Fruit fly (Drosophila melanogaster): ENCODE data around the gene CG13847.

Gene CG13847

dm6 chr3R:22467939-22468571, 32.1 kb upstream of the CG13847 start, which contains the start of the genes CG5377 and Nrx-1 (continued):
- TF ChIP-seq cwo (GFP tag; optimal IDR thresholded peaks at IDR 0.05) (no peak), tgo (GFP tag; IDR thresholded peaks at IDR 0.05) (no peak), NFAT (GFP tag; IDR thresholded peaks at IDR 0.05) (no peak), br (optimal IDR thresholded peaks at IDR 0.05) (no peak), CG12219 (GFP tag; optimal IDR thresholded peaks at IDR 0.05) (no peak), Awh (GFP tag; IDR thresholded peaks at IDR 0.05) (no peak), cad (GFP tag; optimal IDR thresholded peaks at IDR 0.05) (no peak), CG6272 (GFP tag; IDR thresholded peaks at IDR 0.05) (no peak), NK7.1 (GFP tag; optimal IDR thresholded peaks at IDR 0.05) (no peak), ase (GFP tag; IDR thresholded peaks at IDR 0.05) (no peak), CG3065 (GFP tag; optimal IDR thresholded peaks at IDR 0.05) (no peak), Mrtf (GFP tag; IDR thresholded peaks at IDR 0.05) (no peak), NC2β (GFP tag; optimal IDR thresholded peaks at IDR 0.05) (no peak), Ets65A (GFP tag) (no peak), Side (GFP tag; optimal IDR thresholded peaks at IDR 0.05) (no peak), BEAF-32 (GFP tag; optimal IDR thresholded peaks at IDR 0.05) (peak; percentile 7), HmgD (GFP tag; optimal IDR thresholded peaks at IDR 0.05) (no peak), Gsc (GFP tag; IDR thresholded peaks at IDR 0.05) (no peak), Nf-YC (tag; optimal IDR thresholded peaks at IDR 0.05) (no peak), maf-S (GFP tag; optimal IDR thresholded peaks at IDR 0.05) (no peak), CG34376 (GFP tag; optimal IDR thresholded peaks at IDR 0.05) (no peak), CG13775 (GFP tag; optimal IDR thresholded peaks at IDR 0.05) (no peak), Dip3 (GFP tag; optimal IDR thresholded peaks at IDR 0.05) (no peak), chn (GFP tag; optimal IDR thresholded peaks at IDR 0.05) (no peak), zf30C (GFP tag; optimal IDR thresholded peaks at IDR 0.05) (no peak), Hsf (GFP tag; optimal IDR thresholded peaks at IDR 0.05) (no peak), D (optimal IDR thresholded peaks at IDR 0.05) (no peak), D (GFP tag; optimal IDR thresholded peaks at IDR 0.05) (no peak), Atf3 (GFP tag; optimal IDR thresholded peaks at IDR 0.05) (no peak), CG2120 (GFP tag; optimal IDR thresholded peaks at IDR 0.05) (no peak), slp2 (GFP tag; optimal IDR thresholded peaks at IDR 0.05) (no peak), gfzf (GFP tag; optimal IDR thresholded peaks at IDR 0.05) (peak; percentile 65), Opbp (GFP tag; IDR thresholded peaks at IDR 0.05; ENCODE audit: partially characterized antibody) (no peak), pb (GFP tag; optimal IDR thresholded peaks at IDR 0.05) (no peak), sug (tag; optimal IDR thresholded peaks at IDR 0.05) (no peak), corto (GFP tag; optimal IDR thresholded peaks at IDR 0.05) (no peak), gt (GFP tag; IDR thresholded peaks at IDR 0.05) (no peak), phol (tag; optimal IDR thresholded peaks at IDR 0.05) (peak; percentile 21), CG6175 (GFP tag; IDR thresholded peaks at IDR 0.05) (no peak), CG12942 (GFP tag; optimal IDR thresholded peaks at IDR 0.05) (no peak), CG5953 (GFP tag; IDR thresholded peaks at IDR 0.05) (no peak), CG32772 (GFP tag; IDR thresholded peaks at IDR 0.05) (no peak), dm (GFP tag; optimal IDR thresholded peaks at IDR 0.05) (no peak), CG10366 (GFP tag; IDR thresholded peaks at IDR 0.05) (no peak), CG1602 (GFP tag; optimal IDR thresholded peaks at IDR 0.05) (no peak), CG6254 (GFP tag; optimal IDR thresholded peaks at IDR 0.05) (no peak), CG4707 (GFP tag; optimal IDR thresholded peaks at IDR 0.05) (no peak), knrl (GFP tag; IDR thresholded peaks at IDR 0.05; ENCODE audit: partially characterized antibody) (no peak), kay (GFP tag; optimal IDR thresholded peaks at IDR 0.05) (no peak), Ada2b (GFP tag; IDR thresholded peaks at IDR 0.05) (no peak), CG4424 (GFP tag; optimal IDR thresholded peaks at IDR 0.05) (no peak), Atf-2 (GFP tag; optimal IDR thresholded peaks at IDR 0.05) (no peak), CG15479 (GFP tag; optimal IDR thresholded peaks at IDR 0.05) (no peak)

Measured in whole organism, embryonic.